Fruit fly (Drosophila melanogaster): ENCODE results near the gene CG31431.

Gene CG31431

dm6 chr3R:21856098-21856872 is 14.2 kb upstream of the CG31431 start, which contains the start of gene glec:
glec (minus strand) TSS chr3R:21856266.
- peak; percentile 70 for TF ChIP-seq CG12605 (GFP tag; IDR thresholded peaks at IDR 0.05)
- peak; percentile 34 for TF ChIP-seq Pif1B (GFP tag; optimal IDR thresholded peaks at IDR 0.05)
- no peak for TF ChIP-seq CG34367 (tag; optimal IDR thresholded peaks at IDR 0.05)
- peak; percentile 41 for TF ChIP-seq CG15710 (tag; optimal IDR thresholded peaks at IDR 0.05)
- TF ChIP-seq Snoo (tag; optimal IDR thresholded peaks at IDR 0.05), result peak; percentile 35
- TF ChIP-seq CG17806 (tag; optimal IDR thresholded peaks at IDR 0.05), result peak; percentile 9
- peak; percentile 39 for TF ChIP-seq gl (tag; optimal IDR thresholded peaks at IDR 0.05)
- no peak for TF ChIP-seq CG8301 (tag; optimal IDR thresholded peaks at IDR 0.05)
- no peak; the same call in none of the 2 replicates for TF ChIP-seq Ets98B (GFP tag; IDR thresholded peaks at IDR 0.05)
- TF ChIP-seq EcR (GFP tag; optimal IDR thresholded peaks at IDR 0.05), result peak; percentile 58
- TF ChIP-seq D1 (tag; optimal IDR thresholded peaks at IDR 0.05), result no peak
- TF ChIP-seq Pif1A (GFP tag; optimal IDR thresholded peaks at IDR 0.05), result peak; percentile 58
- TF ChIP-seq fd96Ca (GFP tag; IDR thresholded peaks at IDR 0.05), result peak; percentile 59; the same call in 2 of the 3 replicates
- peak; percentile 11 for TF ChIP-seq CG9948 (tag; optimal IDR thresholded peaks at IDR 0.05)
- no peak for TF ChIP-seq CG10348 (GFP tag; IDR thresholded peaks at IDR 0.05)
- no peak for TF ChIP-seq rn (GFP tag; IDR thresholded peaks at IDR 0.05)
- TF ChIP-seq CG14655 (GFP tag; optimal IDR thresholded peaks at IDR 0.05), result peak; percentile 7
- TF ChIP-seq CG4496 (GFP tag; IDR thresholded peaks at IDR 0.05), result peak; percentile 55
- TF ChIP-seq CG32121 (GFP tag; IDR thresholded peaks at IDR 0.05), result no peak
- no peak for TF ChIP-seq CG8159 (tag; optimal IDR thresholded peaks at IDR 0.05)
- peak; percentile 21 for TF ChIP-seq CG13204 (GFP tag; optimal IDR thresholded peaks at IDR 0.05)

- TF ChIP-seq CG14655 (GFP tag; optimal IDR thresholded peaks at IDR 0.05) (no peak), D1 (tag; optimal IDR thresholded peaks at IDR 0.05) (no peak), CG9948 (tag; optimal IDR thresholded peaks at IDR 0.05) (no peak), EcR (GFP tag; optimal IDR thresholded peaks at IDR 0.05) (no peak), Snoo (tag; optimal IDR thresholded peaks at IDR 0.05) (no peak), CG32121 (GFP tag; IDR thresholded peaks at IDR 0.05) (no peak), Pif1B (GFP tag; optimal IDR thresholded peaks at IDR 0.05) (no peak), CG8301 (tag; optimal IDR thresholded peaks at IDR 0.05) (no peak)
These were observed 13.6 kb upstream of the CG31431 start for dm6 chr3R:21856873-21857243.

- no peak for TF ChIP-seq CG15710 (tag; optimal IDR thresholded peaks at IDR 0.05)
- TF ChIP-seq CG14655 (GFP tag; optimal IDR thresholded peaks at IDR 0.05), result peak; percentile 0
- TF ChIP-seq CG8159 (tag; optimal IDR thresholded peaks at IDR 0.05), result peak; percentile 30
These were observed 13.0 kb upstream of the CG31431 start for dm6 chr3R:21857509-21857908.

dm6 chr3R:21858290-21858875 is 12.1 kb upstream of the CG31431 start:
- TF ChIP-seq CG9948 (tag; optimal IDR thresholded peaks at IDR 0.05) (peak; percentile 8), fd96Ca (GFP tag; IDR thresholded peaks at IDR 0.05) (no peak)

- TF ChIP-seq CG8159 (tag; optimal IDR thresholded peaks at IDR 0.05) (peak; percentile 85), CG17806 (tag; optimal IDR thresholded peaks at IDR 0.05) (peak; percentile 66), CG15710 (tag; optimal IDR thresholded peaks at IDR 0.05) (peak; percentile 84), CG13204 (GFP tag; optimal IDR thresholded peaks at IDR 0.05) (peak; percentile 61), CG34367 (tag; optimal IDR thresholded peaks at IDR 0.05) (peak; percentile 70), CG14655 (GFP tag; optimal IDR thresholded peaks at IDR 0.05) (peak; percentile 72), rn (GFP tag; IDR thresholded peaks at IDR 0.05) (peak; percentile 68; the same call in 1 of the 2 replicates), CG8301 (tag; optimal IDR thresholded peaks at IDR 0.05) (peak; percentile 80), Snoo (tag; optimal IDR thresholded peaks at IDR 0.05) (peak; percentile 93), CG9948 (tag; optimal IDR thresholded peaks at IDR 0.05) (peak; percentile 74), CG32121 (GFP tag; IDR thresholded peaks at IDR 0.05) (peak; percentile 48; the same call in 1 of the 2 replicates), CG4496 (GFP tag; IDR thresholded peaks at IDR 0.05) (peak; percentile 82), Pif1B (GFP tag; optimal IDR thresholded peaks at IDR 0.05) (peak; percentile 83), gl (tag; optimal IDR thresholded peaks at IDR 0.05) (peak; percentile 28), CG10348 (GFP tag; IDR thresholded peaks at IDR 0.05) (no peak), Ets98B (GFP tag; IDR thresholded peaks at IDR 0.05) (peak; percentile 71), D1 (tag; optimal IDR thresholded peaks at IDR 0.05) (no peak), CG12605 (GFP tag; IDR thresholded peaks at IDR 0.05) (0 out of 2 replicates have a peak, but pooled peaks have one; percentile 58), Pif1A (GFP tag; optimal IDR thresholded peaks at IDR 0.05) (peak; percentile 87), fd96Ca (GFP tag; IDR thresholded peaks at IDR 0.05) (0 out of 3 replicates have a peak, but pooled peaks have one; percentile 29), EcR (GFP tag; optimal IDR thresholded peaks at IDR 0.05) (peak; percentile 0)
These were observed 11.0 kb upstream of the CG31431 start for dm6 chr3R:21859509-21859908.

- no peak for TF ChIP-seq gl (tag; optimal IDR thresholded peaks at IDR 0.05)
- TF ChIP-seq rn (GFP tag; IDR thresholded peaks at IDR 0.05), result peak; percentile 79
- TF ChIP-seq CG9948 (tag; optimal IDR thresholded peaks at IDR 0.05), result peak; percentile 16
- peak; percentile 86 for TF ChIP-seq CG12605 (GFP tag; IDR thresholded peaks at IDR 0.05)
- peak; percentile 93 for TF ChIP-seq CG32121 (GFP tag; IDR thresholded peaks at IDR 0.05)
- no peak; the same call in none of the 3 replicates for TF ChIP-seq fd96Ca (GFP tag; IDR thresholded peaks at IDR 0.05)
- no peak for TF ChIP-seq EcR (GFP tag; optimal IDR thresholded peaks at IDR 0.05)
- peak; percentile 91 for TF ChIP-seq CG8301 (tag; optimal IDR thresholded peaks at IDR 0.05)
- peak; percentile 8 for TF ChIP-seq CG8159 (tag; optimal IDR thresholded peaks at IDR 0.05)
- TF ChIP-seq Pif1B (GFP tag; optimal IDR thresholded peaks at IDR 0.05), result peak; percentile 41
- no peak for TF ChIP-seq CG15710 (tag; optimal IDR thresholded peaks at IDR 0.05)
- TF ChIP-seq CG17806 (tag; optimal IDR thresholded peaks at IDR 0.05), result peak; percentile 21
- TF ChIP-seq CG14655 (GFP tag; optimal IDR thresholded peaks at IDR 0.05), result peak; percentile 85
- TF ChIP-seq D1 (tag; optimal IDR thresholded peaks at IDR 0.05), result no peak
- TF ChIP-seq Pif1A (GFP tag; optimal IDR thresholded peaks at IDR 0.05), result peak; percentile 73
- TF ChIP-seq Ets98B (GFP tag; IDR thresholded peaks at IDR 0.05), result peak; percentile 94
- no peak for TF ChIP-seq CG13204 (GFP tag; optimal IDR thresholded peaks at IDR 0.05)
- no peak for TF ChIP-seq CG34367 (tag; optimal IDR thresholded peaks at IDR 0.05)
- TF ChIP-seq CG4496 (GFP tag; IDR thresholded peaks at IDR 0.05), result peak; percentile 94
- TF ChIP-seq CG10348 (GFP tag; IDR thresholded peaks at IDR 0.05), result peak; percentile 78
- TF ChIP-seq Snoo (tag; optimal IDR thresholded peaks at IDR 0.05), result no peak
These were observed 8.2 kb upstream of the CG31431 start for dm6 chr3R:21862137-21862850.
